Fruit fly (Drosophila melanogaster) whole organism, embryonic: ENCODE data around the gene Pmm2.

ENCODE experiments used
- Adf1 ChIP-seq: fragments of 200-800 bp; sonication (Bioruptor generic); IDR thresholded peaks from 2 replicates; pipeline ENCODE4 v1.3.6; 2022; ENCODE audit warnings: missing biosample characterization, missing genetic modification characterization
- CG10147 ChIP-seq: fragments of 200-800 bp; sonication (Bioruptor generic); optimal IDR thresholded peaks from 2 replicates; lab custom pipeline; 2019; ENCODE audit warnings: missing biosample characterization, mild to moderate bottlenecking, missing genetic modification characterization, moderate library complexity
- CG10979 ChIP-seq: fragments of 200-800 bp; sonication (Bioruptor generic); optimal IDR thresholded peaks from 2 replicates; lab custom pipeline; 2018; ENCODE audit warnings: missing biosample characterization, mild to moderate bottlenecking, missing genetic modification characterization, moderate library complexity
- CG12155 ChIP-seq: fragments of 200-800 bp; sonication (Bioruptor generic); optimal IDR thresholded peaks from 3 replicates; lab custom pipeline; 2016; ENCODE audit warnings: missing biosample characterization, missing genetic modification characterization
- CG12942 ChIP-seq: fragments of 200-800 bp; sonication (Bioruptor generic); optimal IDR thresholded peaks from 3 replicates; lab custom pipeline; 2016; ENCODE audit warnings: missing biosample characterization, missing genetic modification characterization
- CG14441 ChIP-seq: fragments of 200-800 bp; sonication (Bioruptor generic); IDR thresholded peaks from 2 replicates; pipeline ENCODE4 v1.3.6; 2022; ENCODE audit warnings: missing biosample characterization, missing genetic modification characterization
- CG14667 ChIP-seq: fragments of 200-800 bp; sonication (Bioruptor generic); IDR thresholded peaks from 2 replicates; pipeline ENCODE4 v1.3.6; 2022; ENCODE audit warnings: missing biosample characterization, missing genetic modification characterization
- CG15011 ChIP-seq: fragments of 200-800 bp; sonication (Bioruptor generic); optimal IDR thresholded peaks from 3 replicates; lab custom pipeline; 2018; ENCODE audit warnings: missing biosample characterization, mild to moderate bottlenecking, missing genetic modification characterization
- CG15696 ChIP-seq: fragments of 200-800 bp; sonication (Bioruptor generic); optimal IDR thresholded peaks from 2 replicates; lab custom pipeline; 2019; ENCODE audit warnings: missing biosample characterization, mild to moderate bottlenecking, missing genetic modification characterization, moderate library complexity
- CG1602 ChIP-seq: fragments of 200-800 bp; sonication (Bioruptor generic); optimal IDR thresholded peaks from 3 replicates; lab custom pipeline; 2016; ENCODE audit warnings: missing biosample characterization, missing genetic modification characterization
- CG17829 ChIP-seq: fragments of 200-800 bp; optimal IDR thresholded peaks from 2 replicates; lab custom pipeline; 2019; ENCODE audit warnings: missing biosample characterization, mild to moderate bottlenecking, missing genetic modification characterization, moderate library complexity
- CG1792 ChIP-seq: fragments of 200-800 bp; sonication (Bioruptor generic); optimal IDR thresholded peaks from 2 replicates; lab custom pipeline; 2016; ENCODE audit warnings: missing biosample characterization, missing genetic modification characterization
- CG1832 ChIP-seq: fragments of 200-800 bp; sonication (Bioruptor generic); optimal IDR thresholded peaks from 2 replicates; lab custom pipeline; 2017; ENCODE audit warnings: missing biosample characterization, mild to moderate bottlenecking, missing genetic modification characterization, inconsistent platforms
- CG2129 ChIP-seq: fragments of 200-800 bp; sonication (Bioruptor generic); IDR thresholded peaks from 2 replicates; pipeline ENCODE4 v1.3.6; 2022; ENCODE audit warnings: missing biosample characterization, missing genetic modification characterization; ENCODE audit not compliant: partially characterized antibody
- CG2202 ChIP-seq: fragments of 200-800 bp; sonication (Bioruptor generic); optimal IDR thresholded peaks from 2 replicates; lab custom pipeline; 2018; ENCODE audit warnings: missing biosample characterization, mild to moderate bottlenecking, missing genetic modification characterization
- CG31441 ChIP-seq: fragments of 200-800 bp; sonication (Bioruptor generic); IDR thresholded peaks from 2 replicates; pipeline ENCODE4 v1.3.6; 2022; ENCODE audit warnings: missing biosample characterization, missing genetic modification characterization
- CG32532 ChIP-seq: fragments of 200-800 bp; sonication (Bioruptor generic); IDR thresholded peaks from 2 replicates; pipeline ENCODE4 v1.3.6; 2022; ENCODE audit warnings: missing biosample characterization, missing genetic modification characterization
- CG7786 ChIP-seq: fragments of 200-800 bp; sonication (Bioruptor generic); optimal IDR thresholded peaks from 2 replicates; lab custom pipeline; 2016; ENCODE audit warnings: missing biosample characterization, missing genetic modification characterization
- CG9797 ChIP-seq: fragments of 200-800 bp; sonication (Bioruptor generic); optimal IDR thresholded peaks from 3 replicates; lab custom pipeline; 2018; ENCODE audit warnings: missing biosample characterization, mild to moderate bottlenecking, missing genetic modification characterization
- Chrac-16 ChIP-seq: fragments of 200-800 bp; sonication (Bioruptor generic); optimal IDR thresholded peaks from 3 replicates; lab custom pipeline; 2016; ENCODE audit warnings: missing biosample characterization, missing genetic modification characterization
- CoRest ChIP-seq: fragments of 200-800 bp; sonication (Bioruptor generic); optimal IDR thresholded peaks from 3 replicates; lab custom pipeline; 2018; ENCODE audit warnings: missing biosample characterization, mild to moderate bottlenecking, missing genetic modification characterization, moderate library complexity
- Dad ChIP-seq: fragments of 200-800 bp; sonication (Bioruptor generic); optimal IDR thresholded peaks from 3 replicates; lab custom pipeline; 2016; ENCODE audit warnings: missing biosample characterization, missing genetic modification characterization
- Dip3 ChIP-seq: fragments of 200-800 bp; sonication (Bioruptor generic); optimal IDR thresholded peaks from 3 replicates; lab custom pipeline; 2016; ENCODE audit warnings: missing biosample characterization, missing genetic modification characterization
- E2f2 ChIP-seq: fragments of 200-800 bp; sonication (Bioruptor generic); IDR thresholded peaks from 2 replicates; pipeline ENCODE4 v1.3.6; 2022; ENCODE audit warnings: missing biosample characterization, missing genetic modification characterization
- Elba2 ChIP-seq: fragments of 200-800 bp; sonication (Bioruptor generic); optimal IDR thresholded peaks from 3 replicates; lab custom pipeline; 2016; ENCODE audit warnings: missing biosample characterization, missing genetic modification characterization
- Fer3 ChIP-seq: fragments of 200-800 bp; sonication (Bioruptor generic); optimal IDR thresholded peaks from 2 replicates; lab custom pipeline; 2018; ENCODE audit warnings: missing biosample characterization, mild to moderate bottlenecking, missing genetic modification characterization, moderate library complexity
- Gug ChIP-seq: fragments of 200-800 bp; sonication (Bioruptor generic); IDR thresholded peaks from 4 replicates; pipeline ENCODE4 v1.3.6; 2022; ENCODE audit warnings: missing biosample characterization, missing genetic modification characterization
- H15 ChIP-seq: fragments of 200-800 bp; sonication (Bioruptor generic); IDR thresholded peaks from 3 replicates; pipeline ENCODE4 v1.3.6; 2022; ENCODE audit warnings: missing biosample characterization, missing genetic modification characterization
- Hmr ChIP-seq: fragments of 200-800 bp; sonication (Bioruptor generic); optimal IDR thresholded peaks from 3 replicates; lab custom pipeline; 2017; ENCODE audit warnings: mild to moderate bottlenecking, missing biosample characterization, missing genetic modification reagents, missing genetic modification characterization
- Nf-YB ChIP-seq: fragments of 200-800 bp; sonication (Bioruptor generic); optimal IDR thresholded peaks from 3 replicates; lab custom pipeline; 2019; ENCODE audit warnings: missing biosample characterization, mild to moderate bottlenecking, missing genetic modification characterization, moderate library complexity
- Nf-YC ChIP-seq: fragments of 200-800 bp; optimal IDR thresholded peaks from 3 replicates; lab custom pipeline; 2019; ENCODE audit warnings: missing biosample characterization, mild to moderate bottlenecking, missing genetic modification characterization, moderate library complexity
- Oli ChIP-seq: fragments of 200-800 bp; sonication (Bioruptor generic); optimal IDR thresholded peaks from 2 replicates; lab custom pipeline; 2018; ENCODE audit warnings: missing biosample characterization, mild to moderate bottlenecking, missing genetic modification characterization, moderate library complexity
- Poxn ChIP-seq: fragments of 200-800 bp; sonication (Bioruptor generic); IDR thresholded peaks from 2 replicates; pipeline ENCODE4 v1.3.6; 2022; ENCODE audit warnings: missing biosample characterization, missing genetic modification characterization
- Ravus ChIP-seq: fragments of 200-800 bp; sonication (Bioruptor generic); IDR thresholded peaks from 2 replicates; pipeline ENCODE4 v1.3.6; 2022; ENCODE audit warnings: missing biosample characterization, missing genetic modification characterization
- Six4 ChIP-seq: fragments of 200-800 bp; sonication (Bioruptor generic); optimal IDR thresholded peaks from 2 replicates; lab custom pipeline; 2016; ENCODE audit warnings: missing biosample characterization, missing genetic modification characterization
- Stat92E ChIP-seq, 3 experiments: fragments of >200 bp in 2 of 3; fragments of 200-800 bp in 1 of 3; sonication (Bioruptor generic) in 1 of 3; optimal IDR thresholded peaks; 2 replicates each; lab custom pipeline; 2017 to 2019; ENCODE audit warnings: missing biosample characterization in 3 of 3, missing genetic modification characterization in 3 of 3, mild to moderate bottlenecking in 1 of 3, moderate library complexity in 1 of 3
- crol ChIP-seq: fragments of 200-800 bp; sonication (Bioruptor generic); IDR thresholded peaks from 2 replicates; pipeline ENCODE4 v1.3.6; 2022; ENCODE audit warnings: missing biosample characterization, missing genetic modification characterization
- exex ChIP-seq: fragments of 200-800 bp; sonication (Bioruptor generic); optimal IDR thresholded peaks from 4 replicates; lab custom pipeline; 2018; ENCODE audit warnings: missing biosample characterization, mild to moderate bottlenecking, missing genetic modification characterization, moderate library complexity
- fd64A ChIP-seq: fragments of 200-800 bp; sonication (Bioruptor generic); optimal IDR thresholded peaks from 3 replicates; lab custom pipeline; 2018; ENCODE audit warnings: missing biosample characterization, mild to moderate bottlenecking, missing genetic modification characterization
- gcm2 ChIP-seq: fragments of 200-800 bp; sonication (Bioruptor generic); optimal IDR thresholded peaks from 2 replicates; lab custom pipeline; 2016; ENCODE audit warnings: missing biosample characterization, missing genetic modification characterization
- grau ChIP-seq: fragments of 200-800 bp; optimal IDR thresholded peaks from 3 replicates; lab custom pipeline; 2019; ENCODE audit warnings: missing biosample characterization, mild to moderate bottlenecking, missing genetic modification characterization, moderate library complexity
- kni ChIP-seq: fragments of 200-800 bp; sonication (Bioruptor generic); optimal IDR thresholded peaks from 3 replicates; lab custom pipeline; 2017; ENCODE audit warnings: mild to moderate bottlenecking, missing biosample characterization, missing genetic modification reagents, missing genetic modification characterization
- luna ChIP-seq: fragments of 200-800 bp; sonication (Bioruptor generic); optimal IDR thresholded peaks from 2 replicates; lab custom pipeline; 2016; ENCODE audit warnings: missing biosample characterization, missing genetic modification characterization
- pho ChIP-seq: fragments of 200-800 bp; sonication (Bioruptor generic); optimal IDR thresholded peaks from 2 replicates; lab custom pipeline; 2016; ENCODE audit warnings: missing biosample characterization, missing genetic modification characterization
- prd ChIP-seq, 3 experiments: fragments of >200 bp in 2 of 3; fragments of 200-800 bp in 1 of 3; sonication (Bioruptor generic) in 1 of 3; optimal IDR thresholded peaks in 2 of 3; IDR thresholded peaks in 1 of 3; 2 replicates in 2 of 3; 3 replicates in 1 of 3; pipeline versions ENCODE4 v1.3.6 to Lab custom; 2017 to 2022; ENCODE audit warnings: missing biosample characterization in 1 of 3, missing genetic modification characterization in 1 of 3
- sna ChIP-seq: fragments of 200-800 bp; sonication (Bioruptor generic); IDR thresholded peaks from 2 replicates; pipeline ENCODE4 v1.3.6; 2022; ENCODE audit warnings: missing biosample characterization, missing genetic modification characterization; ENCODE audit not compliant: partially characterized antibody
- tin ChIP-seq: fragments of 200-800 bp; sonication (Bioruptor generic); optimal IDR thresholded peaks from 3 replicates; lab custom pipeline; 2016; ENCODE audit warnings: missing biosample characterization, missing genetic modification characterization
- vvl ChIP-seq: fragments of 200-800 bp; sonication (Bioruptor generic); IDR thresholded peaks from 2 replicates; pipeline ENCODE4 v1.3.6; 2022; ENCODE audit warnings: missing biosample characterization, missing genetic modification characterization
- wdn ChIP-seq: fragments of 200-800 bp; sonication (Bioruptor generic); IDR thresholded peaks from 2 replicates; pipeline ENCODE4 v1.3.6; 2022; ENCODE audit warnings: missing biosample characterization, missing genetic modification characterization
- zfh1 ChIP-seq: fragments of 200-800 bp; sonication (Bioruptor generic); IDR thresholded peaks from 3 replicates; pipeline ENCODE4 v1.3.6; 2022; ENCODE audit warnings: missing biosample characterization, missing genetic modification characterization

Pmm2 gene

DNA sequence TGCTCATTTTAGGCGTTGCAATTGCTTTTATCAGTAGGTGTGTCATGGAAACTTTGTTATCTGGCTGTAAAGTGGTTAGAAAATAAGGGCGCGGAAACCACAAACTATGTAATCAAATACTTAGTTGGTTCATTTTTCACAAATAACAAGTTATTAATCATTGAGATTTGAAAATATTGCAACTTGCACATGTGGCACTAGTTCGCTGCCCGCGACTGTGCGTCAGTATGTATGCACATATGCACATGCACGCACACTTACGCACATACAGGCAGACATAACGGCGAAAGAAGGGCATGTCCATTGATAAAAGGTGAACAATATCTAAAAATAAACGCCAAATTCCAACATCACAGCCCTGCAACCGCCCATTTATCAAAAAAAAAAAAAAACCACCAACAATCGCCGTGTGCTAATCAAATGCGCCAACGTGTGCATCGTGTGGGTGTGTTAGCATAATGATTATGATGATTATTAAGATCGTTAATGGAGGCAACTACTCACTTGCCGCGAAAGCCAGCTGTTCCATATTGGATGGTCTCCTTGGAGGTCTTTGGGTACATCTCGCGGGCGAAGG, 4.9 kb upstream of the Pmm2 start (continued):
- no peak for TF ChIP-seq Stat92E (GFP tag; optimal IDR thresholded peaks at IDR 0.05; lab: Kevin White, UChicago)
- TF ChIP-seq wdn (GFP tag; lab: Robert Waterston, UW) = peak; percentile 22; the same call in 1 of the 2 replicates
- TF ChIP-seq Elba2 (GFP tag; lab: Kevin White, UChicago) = no peak
- TF ChIP-seq luna (GFP tag; lab: Kevin White, UChicago) = no peak
- peak; percentile 22; the same call in 1 of the 2 replicates for TF ChIP-seq CG32532 (GFP tag; lab: Robert Waterston, UW)
- no peak for TF ChIP-seq E2f2
- peak; percentile 59 for TF ChIP-seq CG10979 (tag; lab: Kevin White, UChicago)
- TF ChIP-seq exex = no peak
- no peak for TF ChIP-seq sna (GFP tag; lab: Robert Waterston, UW)
- TF ChIP-seq Dip3 (GFP tag; lab: Kevin White, UChicago) = peak; percentile 16
- TF ChIP-seq zfh1 (GFP tag; lab: Robert Waterston, UW) = peak; percentile 68
- TF ChIP-seq Adf1 (GFP tag; lab: Robert Waterston, UW) = no peak
- peak; percentile 22 for TF ChIP-seq Six4
- no peak for TF ChIP-seq crol (GFP tag; lab: Robert Waterston, UW)
- TF ChIP-seq CG9797 (GFP tag; lab: Kevin White, UChicago) = no peak
- TF ChIP-seq H15 (GFP tag; lab: Robert Waterston, UW) = 0 out of 3 replicates have a peak, but pooled peaks have one; percentile 32
- TF ChIP-seq prd (optimal IDR thresholded peaks at IDR 0.05; lab: Kevin White, UChicago) = no peak
- peak; percentile 53; the same call in 2 of the 3 replicates for TF ChIP-seq prd (GFP tag; IDR thresholded peaks at IDR 0.05; lab: Robert Waterston, UW)
- no peak for TF ChIP-seq Poxn (GFP tag; lab: Robert Waterston, UW)
- TF ChIP-seq CG7786 (GFP tag; lab: Kevin White, UChicago) = peak; percentile 2
- peak; percentile 11 for TF ChIP-seq CG2202 (tag; lab: Kevin White, UChicago)
- TF ChIP-seq CG14441 (GFP tag; lab: Robert Waterston, UW) = peak; percentile 68
- no peak for TF ChIP-seq CG2129 (GFP tag; lab: Robert Waterston, UW)
- peak; percentile 67; the same call in 1 of the 2 replicates for TF ChIP-seq CG31441 (GFP tag; lab: Robert Waterston, UW)
- TF ChIP-seq CG12155 (GFP tag; lab: Kevin White, UChicago) = no peak
- peak; percentile 0 for TF ChIP-seq fd64A (GFP tag; lab: Kevin White, UChicago)
- TF ChIP-seq CG1832 (GFP tag; lab: Kevin White, UChicago) = no peak
- TF ChIP-seq tin (GFP tag; lab: Kevin White, UChicago) = peak; percentile 50
- TF ChIP-seq Hmr (GFP tag; lab: Kevin White, UChicago) = no peak
- TF ChIP-seq vvl (GFP tag; lab: Robert Waterston, UW) = peak; percentile 84
- peak; percentile 19 for TF ChIP-seq Nf-YC (tag; lab: Kevin White, UChicago)
- peak; percentile 13 for TF ChIP-seq Chrac-16 (GFP tag; lab: Kevin White, UChicago)
- TF ChIP-seq Gug (GFP tag; lab: Robert Waterston, UW) = 0 out of 4 replicates have a peak, but pooled peaks have one; percentile 34
- peak; percentile 41; the same call in 1 of the 2 replicates for TF ChIP-seq CG14667
- peak; percentile 58 for TF ChIP-seq CG17829 (tag; lab: Kevin White, UChicago)
- no peak for TF ChIP-seq pho (GFP tag; lab: Kevin White, UChicago)
- peak; percentile 3 for TF ChIP-seq CG1602
- TF ChIP-seq CG10147 (GFP tag; lab: Kevin White, UChicago) = no peak
- peak; percentile 9 for TF ChIP-seq CG12942 (GFP tag; lab: Kevin White, UChicago)
- peak; percentile 45 for TF ChIP-seq grau
- peak; percentile 7 for TF ChIP-seq CG15696
- peak; percentile 12 for TF ChIP-seq Nf-YB
- TF ChIP-seq CoRest (tag; lab: Kevin White, UChicago) = peak; percentile 34
- no peak for TF ChIP-seq gcm2 (GFP tag; lab: Kevin White, UChicago)
- TF ChIP-seq CG15011 (GFP tag; lab: Kevin White, UChicago) = no peak
- TF ChIP-seq kni = no peak
- TF ChIP-seq Fer3 (tag; lab: Kevin White, UChicago) = peak; percentile 28
- no peak for TF ChIP-seq Ravus (GFP tag; lab: Robert Waterston, UW)
- TF ChIP-seq CG1792 = peak; percentile 7
- no peak for TF ChIP-seq Dad
- peak; percentile 63 for TF ChIP-seq Oli (tag; lab: Kevin White, UChicago)
